Fruit fly (Drosophila melanogaster) whole organism, embryonic: ENCODE data around the gene CG15406.
A peak's percentile ranks its signal among the peaks of the same experiment; 100 is the strongest.

ENCODE experiments used
- Asciz ChIP-seq: fragments of 200-800 bp; sonication (Bioruptor generic); optimal IDR thresholded peaks from 2 replicates; lab custom pipeline; 2017; ENCODE audit warnings: missing biosample characterization, mild to moderate bottlenecking, missing genetic modification characterization, missing genetic modification reagents
- Blimp-1 ChIP-seq: fragments of 200-800 bp; sonication (Bioruptor generic); optimal IDR thresholded peaks from 3 replicates; lab custom pipeline; 2018; ENCODE audit warnings: missing biosample characterization, missing genetic modification characterization, mild to moderate bottlenecking, moderate library complexity, missing genetic modification reagents
- CG10209 ChIP-seq: fragments of 200-800 bp; sonication (Bioruptor generic); optimal IDR thresholded peaks from 3 replicates; lab custom pipeline; 2017; ENCODE audit warnings: missing biosample characterization, mild to moderate bottlenecking, missing genetic modification characterization, missing genetic modification reagents
- CG10274 ChIP-seq: fragments of 200-800 bp; sonication (Bioruptor generic); optimal IDR thresholded peaks from 3 replicates; lab custom pipeline; 2017; ENCODE audit warnings: missing biosample characterization, mild to moderate bottlenecking, missing genetic modification characterization
- CG10959 ChIP-seq: fragments of 200-800 bp; sonication (Bioruptor generic); IDR thresholded peaks from 2 replicates; pipeline ENCODE4 v1.3.6; 2022; ENCODE audit warnings: missing biosample characterization, missing genetic modification characterization
- CG11093 ChIP-seq: fragments of 200-800 bp; sonication (Bioruptor generic); IDR thresholded peaks from 3 replicates; pipeline ENCODE4 v1.3.6; 2022; ENCODE audit warnings: missing biosample characterization, missing genetic modification characterization
- CG11504 ChIP-seq: fragments of 200-800 bp; sonication (Bioruptor generic); optimal IDR thresholded peaks from 3 replicates; lab custom pipeline; 2019; ENCODE audit warnings: missing biosample characterization, mild to moderate bottlenecking, missing genetic modification characterization, moderate library complexity
- CG12391 ChIP-seq: fragments of 200-800 bp; sonication (Bioruptor generic); optimal IDR thresholded peaks from 3 replicates; lab custom pipeline; 2018; ENCODE audit warnings: missing biosample characterization, mild to moderate bottlenecking, missing genetic modification characterization, moderate library complexity
- CG15696 ChIP-seq: fragments of 200-800 bp; sonication (Bioruptor generic); optimal IDR thresholded peaks from 2 replicates; lab custom pipeline; 2019; ENCODE audit warnings: missing biosample characterization, mild to moderate bottlenecking, missing genetic modification characterization, moderate library complexity
- CG1832 ChIP-seq: fragments of 200-800 bp; sonication (Bioruptor generic); optimal IDR thresholded peaks from 2 replicates; lab custom pipeline; 2017; ENCODE audit warnings: missing biosample characterization, mild to moderate bottlenecking, missing genetic modification characterization, inconsistent platforms
- CG2678 ChIP-seq: fragments of 200-800 bp; sonication (Bioruptor generic); optimal IDR thresholded peaks from 3 replicates; lab custom pipeline; 2019; ENCODE audit warnings: missing biosample characterization, mild to moderate bottlenecking, missing genetic modification characterization, moderate library complexity
- CG32767 ChIP-seq: fragments of 200-800 bp; sonication (Bioruptor generic); IDR thresholded peaks from 2 replicates; pipeline ENCODE4 v1.3.6; 2022; ENCODE audit warnings: missing biosample characterization, missing genetic modification characterization
- CG34422 ChIP-seq: fragments of 200-800 bp; sonication (Bioruptor generic); IDR thresholded peaks from 3 replicates; pipeline ENCODE4 v1.3.6; 2022; ENCODE audit warnings: missing biosample characterization, missing genetic modification characterization
- CG4424 ChIP-seq: fragments of 200-800 bp; sonication (Bioruptor generic); optimal IDR thresholded peaks from 3 replicates; lab custom pipeline; 2016; ENCODE audit warnings: missing biosample characterization, missing genetic modification characterization
- CG5180 ChIP-seq: fragments of 200-800 bp; sonication (Bioruptor generic); optimal IDR thresholded peaks from 3 replicates; lab custom pipeline; 2017; ENCODE audit warnings: missing biosample characterization, missing genetic modification characterization, mild to moderate bottlenecking, moderate library complexity, missing genetic modification reagents
- CG6791 ChIP-seq: fragments of 200-800 bp; sonication (Bioruptor generic); IDR thresholded peaks from 3 replicates; pipeline ENCODE4 v1.3.6; 2022; ENCODE audit warnings: missing biosample characterization, missing genetic modification characterization; ENCODE audit not compliant: partially characterized antibody
- CG7357 ChIP-seq: fragments of 200-800 bp; sonication (Bioruptor generic); IDR thresholded peaks from 3 replicates; pipeline ENCODE4 v1.3.6; 2022; ENCODE audit warnings: missing biosample characterization, missing genetic modification characterization
- CG8359 ChIP-seq: fragments of 200-800 bp; sonication (Bioruptor generic); optimal IDR thresholded peaks from 2 replicates; lab custom pipeline; 2017; ENCODE audit warnings: missing biosample characterization, mild to moderate bottlenecking, missing genetic modification characterization, borderline replicate concordance
- D ChIP-seq, 2 experiments: fragments of 200-800 bp in 1 of 2; fragments of >200 bp in 1 of 2; sonication (Bioruptor generic) in 1 of 2; optimal IDR thresholded peaks; 2 replicates in 1 of 2; 3 replicates in 1 of 2; lab custom pipeline; 2017; ENCODE audit warnings: mild to moderate bottlenecking in 1 of 2, missing biosample characterization in 1 of 2, missing genetic modification characterization in 1 of 2, missing genetic modification reagents in 1 of 2
- D19A ChIP-seq: fragments of 200-800 bp; optimal IDR thresholded peaks from 3 replicates; lab custom pipeline; 2019; ENCODE audit warnings: missing biosample characterization, mild to moderate bottlenecking, missing genetic modification characterization, moderate library complexity
- Dek ChIP-seq: fragments of 200-800 bp; sonication (Bioruptor generic); optimal IDR thresholded peaks from 3 replicates; lab custom pipeline; 2019; ENCODE audit warnings: missing biosample characterization, mild to moderate bottlenecking, missing genetic modification characterization, moderate library complexity
- Fer2 ChIP-seq: fragments of 200-800 bp; sonication (Bioruptor generic); optimal IDR thresholded peaks from 2 replicates; lab custom pipeline; 2018; ENCODE audit warnings: missing biosample characterization, mild to moderate bottlenecking, missing genetic modification characterization, moderate library complexity
- Ptx1 ChIP-seq: fragments of 200-800 bp; sonication (Bioruptor generic); IDR thresholded peaks from 2 replicates; pipeline ENCODE4 v1.3.6; 2022; ENCODE audit warnings: missing biosample characterization, missing genetic modification characterization
- Sry-β ChIP-seq: fragments of 200-800 bp; sonication (Bioruptor generic); optimal IDR thresholded peaks from 2 replicates; lab custom pipeline; 2018; ENCODE audit warnings: missing biosample characterization, mild to moderate bottlenecking, missing genetic modification characterization, moderate library complexity
- Stat92E ChIP-seq, 3 experiments: fragments of >200 bp in 2 of 3; fragments of 200-800 bp in 1 of 3; sonication (Bioruptor generic) in 1 of 3; optimal IDR thresholded peaks; 2 replicates each; lab custom pipeline; 2017 to 2019; ENCODE audit warnings: missing biosample characterization in 3 of 3, missing genetic modification characterization in 3 of 3, mild to moderate bottlenecking in 1 of 3, moderate library complexity in 1 of 3
- al ChIP-seq: fragments of 200-800 bp; sonication (Bioruptor generic); IDR thresholded peaks from 2 replicates; pipeline ENCODE4 v1.3.6; 2022; ENCODE audit warnings: missing biosample characterization, missing genetic modification characterization
- bab2 ChIP-seq: fragments of 200-800 bp; sonication (Bioruptor generic); optimal IDR thresholded peaks from 2 replicates; lab custom pipeline; 2016; ENCODE audit warnings: missing biosample characterization, missing genetic modification characterization
- bcd ChIP-seq: fragments of 200-800 bp; sonication (Bioruptor generic); optimal IDR thresholded peaks from 2 replicates; lab custom pipeline; 2017; ENCODE audit warnings: missing biosample characterization, mild to moderate bottlenecking, missing genetic modification characterization
- br ChIP-seq: fragments of >200 bp; optimal IDR thresholded peaks from 2 replicates; lab custom pipeline; 2017
- chif ChIP-seq, 2 experiments: fragments of 200-800 bp; sonication (Bioruptor generic); optimal IDR thresholded peaks; 3 replicates each; lab custom pipeline; 2016; ENCODE audit warnings: missing biosample characterization in 2 of 2, missing genetic modification characterization in 2 of 2
- crol ChIP-seq: fragments of 200-800 bp; sonication (Bioruptor generic); IDR thresholded peaks from 2 replicates; pipeline ENCODE4 v1.3.6; 2022; ENCODE audit warnings: missing biosample characterization, missing genetic modification characterization
- crp ChIP-seq, 2 experiments: fragments of 200-800 bp; sonication (Bioruptor generic); optimal IDR thresholded peaks; 2 replicates in 1 of 2; 3 replicates in 1 of 2; lab custom pipeline; 2017; ENCODE audit warnings: missing biosample characterization in 2 of 2, missing genetic modification characterization in 2 of 2, mild to moderate bottlenecking in 1 of 2, moderate library complexity in 1 of 2
- lov ChIP-seq, 2 experiments: fragments of 200-800 bp in 1 of 2; fragments of >200 bp in 1 of 2; sonication (Bioruptor generic) in 1 of 2; IDR thresholded peaks in 1 of 2; optimal IDR thresholded peaks in 1 of 2; 2 replicates in 1 of 2; 3 replicates in 1 of 2; pipeline versions ENCODE4 v1.3.6 to Lab custom; 2017 to 2022; ENCODE audit warnings: missing biosample characterization in 1 of 2, missing genetic modification characterization in 1 of 2
- mld ChIP-seq: fragments of 200-800 bp; sonication (Bioruptor generic); IDR thresholded peaks from 3 replicates; pipeline ENCODE4 v1.3.6; 2022; ENCODE audit warnings: missing biosample characterization, missing genetic modification characterization; ENCODE audit not compliant: partially characterized antibody
- p53 ChIP-seq: fragments of 200-800 bp; sonication (Bioruptor generic); optimal IDR thresholded peaks from 2 replicates; lab custom pipeline; 2016; ENCODE audit warnings: missing biosample characterization, missing genetic modification characterization
- pros ChIP-seq: fragments of 200-800 bp; sonication (Bioruptor generic); optimal IDR thresholded peaks from 3 replicates; lab custom pipeline; 2019; ENCODE audit warnings: missing biosample characterization, mild to moderate bottlenecking, missing genetic modification characterization, moderate library complexity
- pum ChIP-seq: fragments of 200-800 bp; sonication (Bioruptor generic); optimal IDR thresholded peaks from 2 replicates; lab custom pipeline; 2016; ENCODE audit warnings: missing biosample characterization, missing genetic modification characterization
- pzg ChIP-seq: fragments of 200-800 bp; sonication (Bioruptor generic); optimal IDR thresholded peaks from 3 replicates; lab custom pipeline; 2018; ENCODE audit warnings: missing biosample characterization, mild to moderate bottlenecking, missing genetic modification characterization, moderate library complexity
- repo ChIP-seq: fragments of 200-800 bp; sonication (Bioruptor generic); optimal IDR thresholded peaks from 2 replicates; lab custom pipeline; 2016; ENCODE audit warnings: missing biosample characterization, missing genetic modification characterization
- salm ChIP-seq: fragments of 200-800 bp; sonication (Bioruptor generic); optimal IDR thresholded peaks from 2 replicates; lab custom pipeline; 2018; ENCODE audit warnings: missing biosample characterization, mild to moderate bottlenecking, missing genetic modification characterization
- sqz ChIP-seq: fragments of 200-800 bp; sonication (Bioruptor generic); optimal IDR thresholded peaks from 3 replicates; lab custom pipeline; 2018; ENCODE audit warnings: missing biosample characterization, mild to moderate bottlenecking, missing genetic modification characterization
- sr ChIP-seq: fragments of 200-800 bp; sonication (Bioruptor generic); IDR thresholded peaks from 3 replicates; pipeline ENCODE4 v1.3.6; 2022; ENCODE audit warnings: missing biosample characterization, missing genetic modification characterization
- ssp ChIP-seq: fragments of 200-800 bp; sonication (Bioruptor generic); IDR thresholded peaks from 2 replicates; pipeline ENCODE4 v1.3.6; 2022; ENCODE audit warnings: missing biosample characterization, missing genetic modification characterization
- tap ChIP-seq: fragments of 200-800 bp; optimal IDR thresholded peaks from 3 replicates; lab custom pipeline; 2019; ENCODE audit warnings: missing biosample characterization, mild to moderate bottlenecking, missing genetic modification characterization, moderate library complexity
- tll ChIP-seq, 2 experiments: fragments of 200-800 bp in 1 of 2; fragments of >200 bp in 1 of 2; sonication (Bioruptor generic) in 1 of 2; optimal IDR thresholded peaks; 2 replicates each; lab custom pipeline; 2017 to 2019; ENCODE audit warnings: missing biosample characterization in 2 of 2, missing genetic modification characterization in 2 of 2, mild to moderate bottlenecking in 1 of 2, moderate library complexity in 1 of 2
- unpg ChIP-seq: fragments of 200-800 bp; sonication (Bioruptor generic); optimal IDR thresholded peaks from 3 replicates; lab custom pipeline; 2018; ENCODE audit warnings: missing biosample characterization, mild to moderate bottlenecking, missing genetic modification characterization, moderate library complexity

CG15406 gene

dm6 chr2L:3346483-3346839 is 37.4 kb downstream of the CG15406 start:
- TF ChIP-seq CG10209 (GFP tag; lab: Kevin White, UChicago) (peak; percentile 9), Stat92E (GFP tag; optimal IDR thresholded peaks at IDR 0.05; lab: Kevin White, UChicago) (peak in 1 of 3 experiments; percentile 91), Dek (tag; lab: Kevin White, UChicago) (no peak), Blimp-1 (GFP tag; lab: Kevin White, UChicago) (peak; percentile 24), CG1832 (GFP tag; lab: Kevin White, UChicago) (peak; percentile 5), p53 (GFP tag; lab: Kevin White, UChicago) (no peak), pros (peak; percentile 37), CG6791 (peak; percentile 53; the same call in 1 of the 3 replicates), crol (GFP tag; lab: Robert Waterston, UW) (peak; percentile 48; the same call in 1 of the 2 replicates)

DNA sequence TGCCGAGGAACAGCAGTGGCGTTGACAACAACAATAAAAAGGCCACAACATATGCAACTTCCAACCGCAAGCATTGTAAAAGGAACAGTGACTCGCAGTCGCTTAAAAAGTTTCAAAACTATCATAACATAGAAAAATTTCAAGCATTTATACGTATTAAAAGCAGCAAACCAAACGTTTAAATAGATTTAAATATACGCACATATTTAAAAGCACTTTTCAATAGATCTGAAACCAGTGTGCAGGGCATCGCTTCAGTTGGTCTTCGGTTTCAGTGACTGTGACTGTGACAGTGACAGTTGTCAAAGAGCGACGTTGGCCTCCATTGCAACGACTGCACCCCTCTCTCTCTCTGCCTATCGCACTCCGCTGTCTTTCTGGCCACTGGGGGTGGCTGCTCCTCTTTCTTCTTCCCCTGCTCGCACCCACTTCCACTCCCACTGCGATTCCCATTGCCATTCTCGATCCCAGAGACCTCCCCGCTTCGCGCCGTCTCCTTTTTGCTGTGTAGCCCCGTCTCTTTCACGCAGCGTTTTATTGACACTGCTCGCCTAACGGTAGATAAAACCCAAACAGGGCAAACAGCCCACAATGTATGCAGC is 39.2 kb downstream of the CG15406 start:
- TF ChIP-seq mld: no peak
- peak; percentile 83 for TF ChIP-seq CG11504 (tag; lab: Kevin White, UChicago)
- TF ChIP-seq Ptx1: peak; percentile 88
- peak in 1 of 2 experiments; percentile 13 for TF ChIP-seq crp (GFP tag; optimal IDR thresholded peaks at IDR 0.05; lab: Kevin White, UChicago)
- peak; percentile 79 for TF ChIP-seq tap (tag; lab: Kevin White, UChicago)
- TF ChIP-seq Fer2 (tag; lab: Kevin White, UChicago): no peak
- peak; percentile 71 to 75 for TF ChIP-seq chif (GFP tag; optimal IDR thresholded peaks at IDR 0.05; lab: Kevin White, UChicago)
- peak; percentile 69 for TF ChIP-seq CG32767
- TF ChIP-seq lov (optimal IDR thresholded peaks at IDR 0.05; lab: Kevin White, UChicago): no peak
- TF ChIP-seq lov (GFP tag; IDR thresholded peaks at IDR 0.05; lab: Robert Waterston, UW): peak; percentile 94
- peak; percentile 72 for TF ChIP-seq CG5180 (GFP tag; lab: Kevin White, UChicago)
- peak; percentile 76 for TF ChIP-seq bcd
- no peak for TF ChIP-seq CG15696 (tag; lab: Kevin White, UChicago)
- 0 out of 2 replicates have a peak, but pooled peaks have one; percentile 40 for TF ChIP-seq al (GFP tag; lab: Robert Waterston, UW)
- TF ChIP-seq sr (GFP tag; lab: Robert Waterston, UW): peak; percentile 75; the same call in 2 of the 3 replicates
- TF ChIP-seq CG7357 (GFP tag; lab: Robert Waterston, UW): peak; percentile 69
- peak; percentile 66 for TF ChIP-seq salm (tag; lab: Kevin White, UChicago)
- peak; percentile 44 for TF ChIP-seq sqz
- peak; percentile 87 for TF ChIP-seq CG2678 (tag; lab: Kevin White, UChicago)
- TF ChIP-seq repo (GFP tag; lab: Kevin White, UChicago): peak; percentile 57
- peak; percentile 56 for TF ChIP-seq pum (GFP tag; lab: Kevin White, UChicago)
- no peak for TF ChIP-seq pzg
- no peak for TF ChIP-seq D (optimal IDR thresholded peaks at IDR 0.05; lab: Kevin White, UChicago)
- peak; percentile 88 for TF ChIP-seq D (GFP tag; optimal IDR thresholded peaks at IDR 0.05; lab: Kevin White, UChicago)
- no peak for TF ChIP-seq br (lab: Kevin White, UChicago)
- peak; percentile 39 for TF ChIP-seq Sry-β (GFP tag; lab: Kevin White, UChicago)
- TF ChIP-seq bab2 (GFP tag; lab: Kevin White, UChicago): peak; percentile 53
- TF ChIP-seq CG10959: peak; percentile 72
- TF ChIP-seq CG11093 (GFP tag; lab: Robert Waterston, UW): peak; percentile 82
- peak; percentile 6 for TF ChIP-seq CG10274 (GFP tag; lab: Kevin White, UChicago)
- peak; percentile 92 for TF ChIP-seq CG34422 (GFP tag; lab: Robert Waterston, UW)
- TF ChIP-seq unpg (GFP tag; lab: Kevin White, UChicago): peak; percentile 87
- no peak for TF ChIP-seq tll (GFP tag; optimal IDR thresholded peaks at IDR 0.05; lab: Kevin White, UChicago)
- TF ChIP-seq D19A (tag; lab: Kevin White, UChicago): peak; percentile 73
- TF ChIP-seq CG12391 (tag; lab: Kevin White, UChicago): peak; percentile 84
- peak; percentile 92 for TF ChIP-seq Asciz (GFP tag; lab: Kevin White, UChicago)
- peak; percentile 70 for TF ChIP-seq ssp (GFP tag; lab: Robert Waterston, UW)
- peak; percentile 72 for TF ChIP-seq CG8359
- peak; percentile 85 for TF ChIP-seq CG4424 (GFP tag; lab: Kevin White, UChicago)
